Fruit fly (Drosophila melanogaster) whole organism, wandering third instar larva: ENCODE measurements around the gene p53.
A peak's percentile ranks its signal among the peaks of the same experiment; 100 is the strongest.

Source experiments
- CG32264 ChIP-seq: fragments of 200-800 bp; sonication (Bioruptor generic); optimal IDR thresholded peaks from 2 replicates; lab custom pipeline; 2016; ENCODE audit warnings: missing biosample characterization, missing genetic modification characterization
- CG9705 ChIP-seq: fragments of 200-800 bp; sonication (Bioruptor generic); optimal IDR thresholded peaks from 2 replicates; lab custom pipeline; 2018; ENCODE audit warnings: missing biosample characterization, mild to moderate bottlenecking, missing genetic modification characterization
- Dfd ChIP-seq: fragments of >200 bp; optimal IDR thresholded peaks from 2 replicates; lab custom pipeline; 2017; ENCODE audit warnings: missing biosample characterization, missing genetic modification characterization
- Dif ChIP-seq: fragments of 200-275, 200-300 bp; sonication (Bioruptor generic); optimal IDR thresholded peaks from 2 replicates; lab custom pipeline; 2018; ENCODE audit warnings: missing biosample characterization, missing genetic modification characterization; ENCODE audit not compliant: partially characterized antibody
- GATAd ChIP-seq: sonication (Bioruptor generic); optimal IDR thresholded peaks from 2 replicates; lab custom pipeline; 2016; ENCODE audit warnings: missing biosample characterization, missing genetic modification characterization
- HLH106 ChIP-seq: fragments of 200-800 bp; optimal IDR thresholded peaks from 3 replicates; lab custom pipeline; 2019; ENCODE audit warnings: missing biosample characterization, mild to moderate bottlenecking, missing genetic modification characterization, moderate library complexity
- Hr78 ChIP-seq: fragments of >200 bp; optimal IDR thresholded peaks from 2 replicates; lab custom pipeline; 2017; ENCODE audit warnings: missing biosample characterization, missing genetic modification characterization
- Hr83 ChIP-seq: fragments of 200-300 bp; sonication (Bioruptor generic); optimal IDR thresholded peaks from 2 replicates; lab custom pipeline; 2016; ENCODE audit warnings: missing biosample characterization, mild to moderate bottlenecking, missing genetic modification characterization, moderate library complexity; ENCODE audit not compliant: poor library complexity, severe bottlenecking
- Mio ChIP-seq: sonication (Bioruptor generic); optimal IDR thresholded peaks from 2 replicates; lab custom pipeline; 2016; ENCODE audit warnings: missing biosample characterization, missing genetic modification characterization
- Myc ChIP-seq: fragments of >200 bp; optimal IDR thresholded peaks from 2 replicates; lab custom pipeline; 2017
- OdsH ChIP-seq: fragments of 200-800 bp; sonication (Bioruptor generic); optimal IDR thresholded peaks from 2 replicates; lab custom pipeline; 2016; ENCODE audit warnings: missing biosample characterization, mild to moderate bottlenecking, missing genetic modification characterization
- Rel ChIP-seq, 2 experiments: fragments of 200-800 bp; sonication (Bioruptor generic) in 1 of 2; optimal IDR thresholded peaks; 2 replicates in 1 of 2; 3 replicates in 1 of 2; lab custom pipeline; 2016 to 2019; ENCODE audit warnings: mild to moderate bottlenecking in 2 of 2, missing biosample characterization in 2 of 2, missing genetic modification characterization in 2 of 2, moderate library complexity in 1 of 2
- Sp1 ChIP-seq: fragments of 200-800 bp; sonication (Bioruptor generic); optimal IDR thresholded peaks from 3 replicates; lab custom pipeline; 2019; ENCODE audit warnings: missing biosample characterization, mild to moderate bottlenecking, missing genetic modification characterization, moderate library complexity
- Vsx2 ChIP-seq: fragments of 200-300, 225-300 bp; sonication (Bioruptor generic); optimal IDR thresholded peaks from 2 replicates; lab custom pipeline; 2018; ENCODE audit warnings: missing biosample characterization, missing genetic modification characterization; ENCODE audit not compliant: partially characterized antibody
- br ChIP-seq: fragments of 200-800 bp; sonication (Bioruptor generic); optimal IDR thresholded peaks from 2 replicates; lab custom pipeline; 2016; ENCODE audit warnings: missing biosample characterization, missing genetic modification characterization
- brk ChIP-seq: fragments of 200-800 bp; sonication (Bioruptor generic); optimal IDR thresholded peaks from 2 replicates; lab custom pipeline; 2016; ENCODE audit warnings: missing biosample characterization, mild to moderate bottlenecking, missing genetic modification characterization
- dl ChIP-seq, 2 experiments: fragments of 175-275, 200-275 bp in 1 of 2; fragments of 200-275 bp in 1 of 2; sonication (Bioruptor generic); optimal IDR thresholded peaks; lab custom pipeline; 2018; ENCODE audit warnings: mild to moderate bottlenecking in 2 of 2, missing biosample characterization in 2 of 2, missing genetic modification characterization in 2 of 2, moderate library complexity in 2 of 2; ENCODE audit not compliant: partially characterized antibody in 2 of 2, insufficient read depth in 1 of 2
- dmrt93B ChIP-seq: fragments of 200-800 bp; sonication (Bioruptor generic); optimal IDR thresholded peaks from 2 replicates; lab custom pipeline; 2018; ENCODE audit warnings: missing biosample characterization, mild to moderate bottlenecking, missing genetic modification characterization
- dsf ChIP-seq: sonication (Bioruptor generic); optimal IDR thresholded peaks from 2 replicates; lab custom pipeline; 2016; ENCODE audit warnings: missing biosample characterization, missing genetic modification characterization, borderline replicate concordance
- ey ChIP-seq: fragments of 200-800 bp; sonication (Bioruptor generic); optimal IDR thresholded peaks from 2 replicates; lab custom pipeline; 2016; ENCODE audit warnings: missing biosample characterization, missing genetic modification characterization
- foxo ChIP-seq, 2 experiments: fragments of 200-800 bp; sonication (Bioruptor generic); optimal IDR thresholded peaks; 2 replicates in 1 of 2; 3 replicates in 1 of 2; lab custom pipeline; 2016 to 2017; ENCODE audit warnings: missing biosample characterization in 2 of 2, missing genetic modification characterization in 2 of 2
- fru ChIP-seq: fragments of 200-800 bp; sonication (Bioruptor generic); optimal IDR thresholded peaks from 3 replicates; lab custom pipeline; 2016; ENCODE audit warnings: missing biosample characterization, mild to moderate bottlenecking, missing genetic modification characterization
- h ChIP-seq: fragments of 200-800 bp; sonication (Bioruptor generic); optimal IDR thresholded peaks from 3 replicates; lab custom pipeline; 2016; ENCODE audit warnings: missing biosample characterization, mild to moderate bottlenecking, missing genetic modification characterization
- jim ChIP-seq: fragments of 175-275, 200-325 bp; sonication (Bioruptor generic); optimal IDR thresholded peaks from 2 replicates; lab custom pipeline; 2016; ENCODE audit warnings: missing biosample characterization, mild to moderate bottlenecking, missing genetic modification characterization
- lola ChIP-seq: fragments of >200 bp; optimal IDR thresholded peaks from 2 replicates; lab custom pipeline; 2017; ENCODE audit warnings: missing biosample characterization, missing genetic modification characterization
- pan ChIP-seq: fragments of >200 bp; optimal IDR thresholded peaks from 2 replicates; lab custom pipeline; 2017
- psq ChIP-seq: fragments of 200-800 bp; sonication (Bioruptor generic); optimal IDR thresholded peaks from 3 replicates; lab custom pipeline; 2017; ENCODE audit warnings: missing biosample characterization, mild to moderate bottlenecking, missing genetic modification characterization, moderate library complexity
- sage ChIP-seq: fragments of 200-800 bp; sonication (Bioruptor generic); optimal IDR thresholded peaks from 2 replicates; lab custom pipeline; 2016; ENCODE audit warnings: missing biosample characterization, mild to moderate bottlenecking, missing genetic modification characterization
- sv ChIP-seq: fragments of 200-800 bp; sonication (Bioruptor generic); optimal IDR thresholded peaks from 3 replicates; lab custom pipeline; 2016; ENCODE audit warnings: missing biosample characterization, missing genetic modification characterization
- tai ChIP-seq: sonication (Bioruptor generic); optimal IDR thresholded peaks from 2 replicates; lab custom pipeline; 2016; ENCODE audit warnings: missing biosample characterization, missing genetic modification characterization
- usp ChIP-seq: fragments of >200 bp; optimal IDR thresholded peaks from 2 replicates; lab custom pipeline; 2017; ENCODE audit warnings: missing biosample characterization, missing genetic modification characterization
- woc ChIP-seq: sonication (Bioruptor generic); optimal IDR thresholded peaks from 2 replicates; lab custom pipeline; 2016; ENCODE audit warnings: missing biosample characterization, mild to moderate bottlenecking, missing genetic modification characterization

p53 gene

dm6 chr3R:23030900-23031299 lies 23.0 kb downstream of the p53 start:
- TF ChIP-seq usp (GFP tag; lab: Kevin White, UChicago) (no peak), jim (GFP tag; lab: Kevin White, UChicago) (no peak), CG32264 (no peak), Rel (GFP tag; optimal IDR thresholded peaks at IDR 0.05; lab: Kevin White, UChicago) (no peak), Rel (tag; optimal IDR thresholded peaks at IDR 0.05; lab: Kevin White, UChicago) (no peak), pan (lab: Kevin White, UChicago) (no peak), ey (GFP tag; lab: Kevin White, UChicago) (no peak), dl (GFP tag; optimal IDR thresholded peaks at IDR 0.05; lab: Kevin White, UChicago; ENCODE audit: insufficient read depth in 1 of 2, partially characterized antibody in 2 of 2) (no peak), brk (GFP tag; lab: Kevin White, UChicago) (no peak), OdsH (GFP tag; lab: Kevin White, UChicago) (no peak), h (no peak), Dif (GFP tag; lab: Kevin White, UChicago) (no peak), Sp1 (GFP tag; lab: Kevin White, UChicago) (no peak), Hr83 (GFP tag; lab: Kevin White, UChicago) (no peak), sage (no peak), Myc (lab: Kevin White, UChicago) (no peak), fru (no peak), lola (no peak), dmrt93B (GFP tag; lab: Kevin White, UChicago) (no peak), GATAd (GFP tag; lab: Kevin White, UChicago) (no peak)

dm6 chr3R:23028506-23028905 lies 25.4 kb downstream of the p53 start:
- TF ChIP-seq sv (GFP tag; lab: Kevin White, UChicago), result peak; percentile 25
- no peak for TF ChIP-seq tai (GFP tag; lab: Kevin White, UChicago)
- no peak for TF ChIP-seq h
- TF ChIP-seq Dif (GFP tag; lab: Kevin White, UChicago), result no peak
- TF ChIP-seq, all 38 proteins: peak for 1

dm6 chr3R:23027428-23027813 lies 26.5 kb downstream of the p53 start:
- TF ChIP-seq lola (no peak), sage (no peak), br (GFP tag; lab: Kevin White, UChicago) (no peak), usp (GFP tag; lab: Kevin White, UChicago) (no peak), fru (no peak), CG9705 (GFP tag; lab: Kevin White, UChicago) (no peak), brk (GFP tag; lab: Kevin White, UChicago) (no peak), Dfd (GFP tag; lab: Kevin White, UChicago) (no peak), Dif (GFP tag; lab: Kevin White, UChicago) (no peak), Sp1 (GFP tag; lab: Kevin White, UChicago) (no peak), psq (GFP tag; lab: Kevin White, UChicago) (no peak)

- TF ChIP-seq Dif (GFP tag; lab: Kevin White, UChicago) (no peak), Sp1 (GFP tag; lab: Kevin White, UChicago) (no peak), Hr83 (GFP tag; lab: Kevin White, UChicago) (no peak), dsf (no peak), ey (GFP tag; lab: Kevin White, UChicago) (no peak), dmrt93B (GFP tag; lab: Kevin White, UChicago) (no peak), OdsH (GFP tag; lab: Kevin White, UChicago) (no peak), HLH106 (tag; lab: Kevin White, UChicago) (no peak), woc (GFP tag; lab: Kevin White, UChicago) (no peak), Mio (no peak), brk (GFP tag; lab: Kevin White, UChicago) (no peak), Vsx2 (no peak), pan (lab: Kevin White, UChicago) (no peak), h (no peak), Hr78 (GFP tag; lab: Kevin White, UChicago) (no peak), jim (GFP tag; lab: Kevin White, UChicago) (no peak), Dfd (GFP tag; lab: Kevin White, UChicago) (no peak), lola (no peak), dl (GFP tag; optimal IDR thresholded peaks at IDR 0.05; lab: Kevin White, UChicago; ENCODE audit: insufficient read depth in 1 of 2, partially characterized antibody in 2 of 2) (no peak), foxo (GFP tag; optimal IDR thresholded peaks at IDR 0.05; lab: Kevin White, UChicago) (no peak)
Measured at dm6 chr3R:23026652-23027427, 27.0 kb downstream of the p53 start, which contains the start of gene lmd. lmd (minus strand) TSS chr3R:23026713.
